Worm (Caenorhabditis elegans) whole organism, L3 larva: ENCODE data around the gene ceh-16.

Experiments
- aly-2 ChIP-seq: fragments of 150-350 bp; optimal IDR thresholded peaks from 2 replicates; lab custom pipeline; 2014; ENCODE audit warnings: missing biosample characterization, missing genetic modification characterization
- egl-27 ChIP-seq: sonication (generic microtip); optimal IDR thresholded peaks from 4 replicates; lab custom pipeline; 2017; ENCODE audit warnings: missing biosample characterization, missing genetic modification reagents, missing genetic modification characterization
- elt-1 ChIP-seq: fragments of 150-350 bp; optimal IDR thresholded peaks from 2 replicates; lab custom pipeline; 2014; ENCODE audit warnings: missing biosample characterization, missing genetic modification characterization
- fkh-10 ChIP-seq: sonication (generic microtip); optimal IDR thresholded peaks from 2 replicates; lab custom pipeline; 2017; ENCODE audit warnings: missing biosample characterization, missing genetic modification reagents, missing genetic modification characterization
- lin-15B ChIP-seq: fragments of 150-350 bp; optimal IDR thresholded peaks from 2 replicates; lab custom pipeline; 2014; ENCODE audit warnings: missing biosample characterization, missing genetic modification characterization
- mdl-1 ChIP-seq: fragments of 150-350 bp; optimal IDR thresholded peaks from 2 replicates; lab custom pipeline; 2014; ENCODE audit warnings: missing biosample characterization, missing genetic modification characterization
- nhr-25 ChIP-seq: sonication (generic microtip); optimal IDR thresholded peaks from 2 replicates; lab custom pipeline; 2017; ENCODE audit warnings: missing biosample characterization, missing genetic modification characterization
- nhr-28 ChIP-seq: fragments of 150-350 bp; optimal IDR thresholded peaks from 2 replicates; lab custom pipeline; 2014; ENCODE audit warnings: missing biosample characterization, missing genetic modification characterization
- nhr-67 ChIP-seq: fragments of 150-350 bp; optimal IDR thresholded peaks from 2 replicates; lab custom pipeline; 2014; ENCODE audit warnings: missing biosample characterization, missing genetic modification characterization
- nhr-77 ChIP-seq: fragments of 150-350 bp; optimal IDR thresholded peaks from 2 replicates; lab custom pipeline; 2014; ENCODE audit warnings: missing biosample characterization, missing genetic modification characterization
- tbx-2 ChIP-seq: sonication (generic microtip); optimal IDR thresholded peaks from 2 replicates; lab custom pipeline; 2016; ENCODE audit warnings: mild to moderate bottlenecking, missing genetic modification characterization, missing compliant biosample characterization
- ztf-11 ChIP-seq: fragments of 150-350 bp; optimal IDR thresholded peaks from 2 replicates; lab custom pipeline; 2014; ENCODE audit warnings: missing biosample characterization, missing genetic modification characterization

DNA sequence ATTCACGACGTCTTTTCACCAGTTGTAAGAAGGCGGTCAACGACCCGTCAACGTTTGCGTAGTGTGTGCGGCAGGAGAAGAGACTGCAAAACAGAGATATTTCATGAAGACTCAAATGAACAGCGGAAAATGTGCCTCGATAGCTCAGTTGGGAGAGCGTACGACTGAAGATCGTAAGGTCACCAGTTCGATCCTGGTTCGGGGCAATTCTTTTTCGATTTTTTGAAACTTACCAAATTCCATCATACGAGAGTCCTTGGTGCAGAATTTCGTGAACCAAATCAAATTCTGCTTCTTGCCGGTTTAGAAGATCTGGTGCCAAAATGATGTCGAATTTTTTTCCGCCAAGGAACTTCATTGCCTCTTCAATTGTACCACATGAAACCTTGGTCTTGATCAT, 30.4 kb downstream of the ceh-16 start:
- TF ChIP-seq egl-27 (tag; lab: Kevin White, UChicago) (no peak), nhr-28 (no peak), mdl-1 (tag; lab: Kevin White, UChicago) (no peak), tbx-2 (tag; lab: Kevin White, UChicago) (peak; percentile 28), nhr-67 (tag; lab: Kevin White, UChicago) (no peak), lin-15B (no peak), fkh-10 (no peak), aly-2 (no peak), ztf-11 (tag; lab: Kevin White, UChicago) (no peak), nhr-77 (no peak), nhr-25 (tag; lab: Kevin White, UChicago) (peak; percentile 23), elt-1 (tag; lab: Kevin White, UChicago) (no peak)
